Fruit fly (Drosophila melanogaster) whole organism, larva: ENCODE measurements around the gene Or63a.

Experiments
- noc ChIP-seq: fragments of 200-800 bp; sonication (Bioruptor generic); optimal IDR thresholded peaks from 3 replicates; lab custom pipeline; 2019; ENCODE audit warnings: missing biosample characterization, mild to moderate bottlenecking, missing genetic modification characterization, moderate library complexity

Gene Or63a

dm6 chr3L:2960949-2961584 is at the start of gene Or63a, which contains the start of gene CG34025:
Gene Or63a (plus strand): TSS chr3L:2961534.
Gene CG34025 (minus strand): TSS chr3L:2961049.
- no peak for TF ChIP-seq noc (tag; lab: Kevin White, UChicago)

dm6 chr3L:2913291-2913690 is 48.0 kb upstream of the Or63a start:
- no peak for TF ChIP-seq noc (tag; lab: Kevin White, UChicago)

- TF ChIP-seq noc (tag; lab: Kevin White, UChicago), result no peak
Observed at dm6 chr3L:2916554-2916953, 44.8 kb upstream of the Or63a start, which contains the start of gene CG9970. Gene CG9970 (minus strand): TSS chr3L:2916654.

dm6 chr3L:2918628-2919027 is 42.7 kb upstream of the Or63a start:
- TF ChIP-seq noc (tag; lab: Kevin White, UChicago), result no peak

- no peak for TF ChIP-seq noc (tag; lab: Kevin White, UChicago)
Observed at dm6 chr3L:2923097-2923496, 38.2 kb upstream of the Or63a start.

dm6 chr3L:2951518-2951917 is 9.8 kb upstream of the Or63a start, which contains the start of gene CG32846:
Gene CG32846 (minus strand): TSS chr3L:2951618.
- TF ChIP-seq noc (tag; lab: Kevin White, UChicago), result no peak

dm6 chr3L:2980856-2981255 is 19.5 kb downstream of the Or63a start, which contains the start of gene CPT2:
Gene CPT2 (plus strand): TSS chr3L:2981022.
- no peak for TF ChIP-seq noc (tag; lab: Kevin White, UChicago)

dm6 chr3L:2986302-2986701 is 25.0 kb downstream of the Or63a start:
- TF ChIP-seq noc (tag; lab: Kevin White, UChicago), result no peak

dm6 chr3L:2987749-2988148 is 26.4 kb downstream of the Or63a start:
- no peak for TF ChIP-seq noc (tag; lab: Kevin White, UChicago)

dm6 chr3L:2994872-2995271 is 33.5 kb downstream of the Or63a start, which contains the start of gene CG2113:
Gene CG2113 (plus strand): TSS chr3L:2995172.
- no peak for TF ChIP-seq noc (tag; lab: Kevin White, UChicago)

- TF ChIP-seq noc (tag; lab: Kevin White, UChicago), result no peak
Observed at dm6 chr3L:3001445-3001844, 40.1 kb downstream of the Or63a start, which contains the start of gene FMRFaR. Gene FMRFaR (plus strand): TSS chr3L:3001716.
